Fruit fly (Drosophila melanogaster) whole organism, embryonic: ENCODE results near the gene CG16779.
A peak's percentile ranks its signal among the peaks of the same experiment; 100 is the strongest.

Experiments used
- ATbp ChIP-seq: fragments of 200-800 bp; sonication (Bioruptor generic); optimal IDR thresholded peaks from 2 replicates; lab custom pipeline; 2017; ENCODE audit warnings: missing biosample characterization, mild to moderate bottlenecking, missing genetic modification characterization, missing genetic modification reagents
- Antp ChIP-seq: fragments of 200-800 bp; sonication (Bioruptor generic); optimal IDR thresholded peaks from 3 replicates; lab custom pipeline; 2016; ENCODE audit warnings: missing biosample characterization, missing genetic modification characterization
- C15 ChIP-seq: fragments of 200-800 bp; sonication (Bioruptor generic); IDR thresholded peaks from 3 replicates; pipeline ENCODE4 v1.3.6; 2022; ENCODE audit warnings: missing biosample characterization, missing genetic modification characterization
- CG10321 ChIP-seq: fragments of 200-800 bp; sonication (Bioruptor generic); IDR thresholded peaks from 2 replicates; pipeline ENCODE4 v1.3.6; 2022; ENCODE audit warnings: missing biosample characterization, missing genetic modification characterization
- CG10366 ChIP-seq: fragments of 200-800 bp; sonication (Bioruptor generic); IDR thresholded peaks from 2 replicates; pipeline ENCODE4 v1.3.6; 2022; ENCODE audit warnings: missing biosample characterization, missing genetic modification characterization
- CG10543 ChIP-seq: fragments of 200-800 bp; sonication (Bioruptor generic); optimal IDR thresholded peaks from 3 replicates; lab custom pipeline; 2017; ENCODE audit warnings: missing biosample characterization, mild to moderate bottlenecking, missing genetic modification characterization, moderate library complexity
- CG12071 ChIP-seq: fragments of 200-800 bp; sonication (Bioruptor generic); optimal IDR thresholded peaks from 3 replicates; lab custom pipeline; 2018; ENCODE audit warnings: missing biosample characterization, mild to moderate bottlenecking, missing genetic modification characterization
- CG12155 ChIP-seq: fragments of 200-800 bp; sonication (Bioruptor generic); optimal IDR thresholded peaks from 3 replicates; lab custom pipeline; 2016; ENCODE audit warnings: missing biosample characterization, missing genetic modification characterization
- CG15269 ChIP-seq: fragments of 200-800 bp; sonication (Bioruptor generic); optimal IDR thresholded peaks from 2 replicates; lab custom pipeline; 2018; ENCODE audit warnings: missing biosample characterization, mild to moderate bottlenecking, missing genetic modification characterization, moderate library complexity
- CG15514 ChIP-seq: fragments of 200-800 bp; sonication (Bioruptor generic); optimal IDR thresholded peaks from 3 replicates; lab custom pipeline; 2017; ENCODE audit warnings: missing biosample characterization, missing genetic modification characterization, mild to moderate bottlenecking, moderate library complexity, missing genetic modification reagents
- CG15601 ChIP-seq: fragments of 200-800 bp; sonication (Bioruptor generic); optimal IDR thresholded peaks from 3 replicates; lab custom pipeline; 2019; ENCODE audit warnings: missing biosample characterization, mild to moderate bottlenecking, missing genetic modification characterization, moderate library complexity
- CG2678 ChIP-seq: fragments of 200-800 bp; sonication (Bioruptor generic); optimal IDR thresholded peaks from 3 replicates; lab custom pipeline; 2019; ENCODE audit warnings: missing biosample characterization, mild to moderate bottlenecking, missing genetic modification characterization, moderate library complexity
- CG2875 ChIP-seq: fragments of 200-800 bp; sonication (Bioruptor generic); optimal IDR thresholded peaks from 2 replicates; lab custom pipeline; 2017; ENCODE audit warnings: missing biosample characterization, mild to moderate bottlenecking, missing genetic modification characterization, missing genetic modification reagents
- CG2889 ChIP-seq: fragments of 200-800 bp; sonication (Bioruptor generic); IDR thresholded peaks from 3 replicates; pipeline ENCODE4 v1.3.6; 2022; ENCODE audit warnings: missing biosample characterization, missing genetic modification characterization
- CG32532 ChIP-seq: fragments of 200-800 bp; sonication (Bioruptor generic); IDR thresholded peaks from 2 replicates; pipeline ENCODE4 v1.3.6; 2022; ENCODE audit warnings: missing biosample characterization, missing genetic modification characterization
- CG4404 ChIP-seq: fragments of 200-800 bp; sonication (Bioruptor generic); IDR thresholded peaks from 2 replicates; pipeline ENCODE4 v1.3.6; 2022; ENCODE audit warnings: missing biosample characterization, missing genetic modification characterization
- CG4424 ChIP-seq: fragments of 200-800 bp; sonication (Bioruptor generic); optimal IDR thresholded peaks from 3 replicates; lab custom pipeline; 2016; ENCODE audit warnings: missing biosample characterization, missing genetic modification characterization
- CG6654 ChIP-seq: fragments of 200-800 bp; sonication (Bioruptor generic); optimal IDR thresholded peaks from 2 replicates; lab custom pipeline; 2017; ENCODE audit warnings: missing biosample characterization, mild to moderate bottlenecking, missing genetic modification characterization
- CG8924 ChIP-seq: fragments of 200-800 bp; optimal IDR thresholded peaks from 3 replicates; lab custom pipeline; 2019; ENCODE audit warnings: missing biosample characterization, mild to moderate bottlenecking, missing genetic modification characterization, moderate library complexity
- D ChIP-seq, 2 experiments: fragments of 200-800 bp in 1 of 2; fragments of >200 bp in 1 of 2; sonication (Bioruptor generic) in 1 of 2; optimal IDR thresholded peaks; 2 replicates in 1 of 2; 3 replicates in 1 of 2; lab custom pipeline; 2017; ENCODE audit warnings: mild to moderate bottlenecking in 1 of 2, missing biosample characterization in 1 of 2, missing genetic modification characterization in 1 of 2, missing genetic modification reagents in 1 of 2
- Dbx ChIP-seq: fragments of 200-800 bp; sonication (Bioruptor generic); IDR thresholded peaks from 3 replicates; pipeline ENCODE4 v1.3.6; 2022; ENCODE audit warnings: missing biosample characterization, missing genetic modification characterization
- Drgx ChIP-seq: fragments of 200-800 bp; sonication (Bioruptor generic); IDR thresholded peaks from 2 replicates; pipeline ENCODE4 v1.3.6; 2022; ENCODE audit warnings: missing biosample characterization, missing genetic modification characterization
- Gug ChIP-seq: fragments of 200-800 bp; sonication (Bioruptor generic); IDR thresholded peaks from 4 replicates; pipeline ENCODE4 v1.3.6; 2022; ENCODE audit warnings: missing biosample characterization, missing genetic modification characterization
- HLH54F ChIP-seq: fragments of 200-800 bp; sonication (Bioruptor generic); optimal IDR thresholded peaks from 3 replicates; lab custom pipeline; 2016; ENCODE audit warnings: missing biosample characterization, missing genetic modification characterization
- Mrtf ChIP-seq: fragments of 200-800 bp; sonication (Bioruptor generic); IDR thresholded peaks from 3 replicates; pipeline ENCODE4 v1.3.6; 2022; ENCODE audit warnings: missing biosample characterization, missing genetic modification characterization
- Nf-YB ChIP-seq: fragments of 200-800 bp; sonication (Bioruptor generic); optimal IDR thresholded peaks from 3 replicates; lab custom pipeline; 2019; ENCODE audit warnings: missing biosample characterization, mild to moderate bottlenecking, missing genetic modification characterization, moderate library complexity
- Oaz ChIP-seq: fragments of 200-800 bp; sonication (Bioruptor generic); IDR thresholded peaks from 2 replicates; pipeline ENCODE4 v1.3.6; 2022; ENCODE audit warnings: missing biosample characterization, missing genetic modification characterization
- Oli ChIP-seq: fragments of 200-800 bp; sonication (Bioruptor generic); optimal IDR thresholded peaks from 2 replicates; lab custom pipeline; 2018; ENCODE audit warnings: missing biosample characterization, mild to moderate bottlenecking, missing genetic modification characterization, moderate library complexity
- Scr ChIP-seq: fragments of 200-800 bp; sonication (Bioruptor generic); IDR thresholded peaks from 2 replicates; pipeline ENCODE4 v1.3.6; 2022; ENCODE audit warnings: missing biosample characterization, missing genetic modification characterization; ENCODE audit not compliant: partially characterized antibody
- Sox100B ChIP-seq: fragments of 200-800 bp; sonication (Bioruptor generic); optimal IDR thresholded peaks from 3 replicates; lab custom pipeline; 2018; ENCODE audit warnings: missing biosample characterization, mild to moderate bottlenecking, missing genetic modification characterization
- Sox102F ChIP-seq: fragments of 200-800 bp; sonication (Bioruptor generic); optimal IDR thresholded peaks from 2 replicates; lab custom pipeline; 2018; ENCODE audit warnings: missing biosample characterization, mild to moderate bottlenecking, missing genetic modification characterization, moderate library complexity
- Xrp1 ChIP-seq: fragments of 200-800 bp; sonication (Bioruptor generic); IDR thresholded peaks from 2 replicates; pipeline ENCODE4 v1.3.6; 2022; ENCODE audit warnings: missing biosample characterization, missing genetic modification characterization
- ara ChIP-seq: fragments of 200-800 bp; sonication (Bioruptor generic); IDR thresholded peaks from 2 replicates; pipeline ENCODE4 v1.3.6; 2022; ENCODE audit warnings: missing biosample characterization, missing genetic modification characterization
- cg ChIP-seq: fragments of 200-800 bp; sonication (Bioruptor generic); optimal IDR thresholded peaks from 3 replicates; lab custom pipeline; 2019; ENCODE audit warnings: missing biosample characterization, mild to moderate bottlenecking, missing genetic modification characterization, moderate library complexity
- chinmo ChIP-seq: fragments of 200-800 bp; sonication (Bioruptor generic); IDR thresholded peaks from 4 replicates; pipeline ENCODE4 v1.3.6; 2022; ENCODE audit warnings: missing biosample characterization, missing genetic modification characterization; ENCODE audit not compliant: partially characterized antibody
- kah ChIP-seq: fragments of 200-800 bp; sonication (Bioruptor generic); optimal IDR thresholded peaks from 2 replicates; lab custom pipeline; 2018; ENCODE audit warnings: missing biosample characterization, mild to moderate bottlenecking, missing genetic modification characterization
- lmd ChIP-seq: fragments of 200-800 bp; sonication (Bioruptor generic); IDR thresholded peaks from 2 replicates; pipeline ENCODE4 v1.3.6; 2022; ENCODE audit warnings: missing biosample characterization, missing genetic modification characterization
- lov ChIP-seq, 2 experiments: fragments of 200-800 bp in 1 of 2; fragments of >200 bp in 1 of 2; sonication (Bioruptor generic) in 1 of 2; IDR thresholded peaks in 1 of 2; optimal IDR thresholded peaks in 1 of 2; 2 replicates in 1 of 2; 3 replicates in 1 of 2; pipeline versions ENCODE4 v1.3.6 to Lab custom; 2017 to 2022; ENCODE audit warnings: missing biosample characterization in 1 of 2, missing genetic modification characterization in 1 of 2
- p53 ChIP-seq: fragments of 200-800 bp; sonication (Bioruptor generic); optimal IDR thresholded peaks from 2 replicates; lab custom pipeline; 2016; ENCODE audit warnings: missing biosample characterization, missing genetic modification characterization
- pita ChIP-seq: fragments of 200-800 bp; sonication (Bioruptor generic); optimal IDR thresholded peaks from 2 replicates; lab custom pipeline; 2017; ENCODE audit warnings: missing biosample characterization, mild to moderate bottlenecking, missing genetic modification characterization
- pros ChIP-seq: fragments of 200-800 bp; sonication (Bioruptor generic); optimal IDR thresholded peaks from 3 replicates; lab custom pipeline; 2019; ENCODE audit warnings: missing biosample characterization, mild to moderate bottlenecking, missing genetic modification characterization, moderate library complexity
- pum ChIP-seq: fragments of 200-800 bp; sonication (Bioruptor generic); optimal IDR thresholded peaks from 2 replicates; lab custom pipeline; 2016; ENCODE audit warnings: missing biosample characterization, missing genetic modification characterization
- rib ChIP-seq: fragments of 200-800 bp; sonication (Bioruptor generic); IDR thresholded peaks from 2 replicates; pipeline ENCODE4 v1.3.6; 2022; ENCODE audit warnings: missing biosample characterization, missing genetic modification characterization
- scrt ChIP-seq: fragments of 200-800 bp; sonication (Bioruptor generic); optimal IDR thresholded peaks from 2 replicates; lab custom pipeline; 2018; ENCODE audit warnings: missing biosample characterization, mild to moderate bottlenecking, missing genetic modification characterization, moderate library complexity
- trem ChIP-seq: fragments of 200-800 bp; optimal IDR thresholded peaks from 3 replicates; lab custom pipeline; 2019; ENCODE audit warnings: missing biosample characterization, mild to moderate bottlenecking, missing genetic modification characterization, moderate library complexity
- wdn ChIP-seq: fragments of 200-800 bp; sonication (Bioruptor generic); IDR thresholded peaks from 2 replicates; pipeline ENCODE4 v1.3.6; 2022; ENCODE audit warnings: missing biosample characterization, missing genetic modification characterization
- wor ChIP-seq: fragments of 200-800 bp; sonication (Bioruptor generic); IDR thresholded peaks from 2 replicates; pipeline ENCODE4 v1.3.6; 2022; ENCODE audit warnings: missing biosample characterization, missing genetic modification characterization

Gene CG16779

DNA sequence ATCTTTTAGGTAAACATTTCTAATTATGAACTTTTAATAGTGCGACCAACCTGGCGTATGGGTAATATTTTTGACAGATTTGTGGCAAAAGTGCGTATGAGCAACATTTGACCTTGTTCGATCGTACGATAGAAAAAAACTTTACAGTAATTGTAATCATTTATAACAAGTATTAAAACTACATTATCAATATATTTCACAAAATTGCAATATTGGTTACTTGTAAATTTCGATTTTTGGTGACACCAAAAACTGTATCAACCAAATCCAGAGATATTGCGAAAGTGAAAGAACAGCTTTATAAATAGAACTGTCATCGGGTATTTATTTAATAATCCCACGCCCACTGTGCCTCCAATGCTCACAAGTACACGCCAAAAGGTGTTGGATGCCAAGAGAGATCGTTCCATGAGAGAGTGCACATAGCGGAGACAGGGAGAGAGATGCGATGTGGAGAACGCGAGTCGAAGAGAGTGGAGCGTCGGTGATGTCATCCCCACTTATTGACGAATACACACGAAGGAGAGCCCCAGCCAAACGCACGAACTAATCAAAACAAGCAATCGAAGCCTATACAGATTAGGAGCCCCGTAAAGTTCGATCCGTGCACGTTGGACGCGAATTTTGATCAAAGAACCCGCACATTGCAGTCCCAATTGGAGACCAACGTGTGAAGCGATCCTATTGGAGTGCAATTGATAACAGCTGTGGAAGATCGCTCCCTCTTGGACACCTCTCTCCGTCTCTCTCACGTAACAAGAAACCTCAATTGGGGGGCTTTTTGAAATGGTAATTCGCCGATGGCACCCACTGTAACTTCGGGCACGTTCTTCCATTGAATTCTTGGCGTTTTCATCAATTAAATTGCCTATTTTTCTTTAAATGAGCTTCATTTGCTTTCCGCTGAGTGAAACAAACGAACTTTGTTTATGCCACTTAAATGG lies 40.0 kb upstream of the CG16779 start (continued):
- TF ChIP-seq HLH54F (peak; percentile 95), scrt (GFP tag; lab: Kevin White, UChicago) (peak; percentile 92), Dbx (GFP tag; lab: Robert Waterston, UW) (peak; percentile 82), Sox102F (GFP tag; lab: Kevin White, UChicago) (peak; percentile 96), CG12155 (GFP tag; lab: Kevin White, UChicago) (peak; percentile 93), pum (GFP tag; lab: Kevin White, UChicago) (peak; percentile 91), kah (GFP tag; lab: Kevin White, UChicago) (peak; percentile 90), Oli (tag; lab: Kevin White, UChicago) (peak; percentile 98), ara (GFP tag; lab: Robert Waterston, UW) (peak; percentile 77), CG12071 (peak; percentile 92), CG32532 (GFP tag; lab: Robert Waterston, UW) (peak; percentile 92), CG2889 (GFP tag; lab: Robert Waterston, UW) (peak; percentile 71; the same call in 1 of the 3 replicates), trem (tag; lab: Kevin White, UChicago) (peak; percentile 82), Antp (GFP tag; lab: Kevin White, UChicago) (peak; percentile 87), wor (GFP tag; lab: Robert Waterston, UW) (peak; percentile 90), chinmo (peak; percentile 95), D (optimal IDR thresholded peaks at IDR 0.05; lab: Kevin White, UChicago) (no peak), D (GFP tag; optimal IDR thresholded peaks at IDR 0.05; lab: Kevin White, UChicago) (peak; percentile 98), CG10321 (GFP tag; lab: Robert Waterston, UW) (peak; percentile 43; the same call in 1 of the 2 replicates), Drgx (peak; percentile 91), ATbp (GFP tag; lab: Kevin White, UChicago) (peak; percentile 94), CG15514 (GFP tag; lab: Kevin White, UChicago) (peak; percentile 83), CG4424 (GFP tag; lab: Kevin White, UChicago) (peak; percentile 98), C15 (GFP tag; lab: Robert Waterston, UW) (peak; percentile 71; the same call in 2 of the 3 replicates), Oaz (GFP tag; lab: Robert Waterston, UW) (peak; percentile 75), CG6654 (GFP tag; lab: Kevin White, UChicago) (peak; percentile 90), pita (no peak), Scr (0 out of 2 replicates have a peak, but pooled peaks have one; percentile 22), lov (optimal IDR thresholded peaks at IDR 0.05; lab: Kevin White, UChicago) (no peak), lov (GFP tag; IDR thresholded peaks at IDR 0.05; lab: Robert Waterston, UW) (no peak), CG10543 (GFP tag; lab: Kevin White, UChicago) (peak; percentile 98), CG4404 (GFP tag; lab: Robert Waterston, UW) (peak; percentile 86), Sox100B (GFP tag; lab: Kevin White, UChicago) (peak; percentile 99), CG15269 (peak; percentile 97), wdn (GFP tag; lab: Robert Waterston, UW) (peak; percentile 84), lmd (peak; percentile 94), Mrtf (GFP tag; lab: Robert Waterston, UW) (peak; percentile 83; the same call in 2 of the 3 replicates), CG2875 (GFP tag; lab: Kevin White, UChicago) (peak; percentile 96), Xrp1 (GFP tag; lab: Robert Waterston, UW) (peak; percentile 85), cg (GFP tag; lab: Kevin White, UChicago) (no peak), CG10366 (GFP tag; lab: Robert Waterston, UW) (peak; percentile 80), CG8924 (tag; lab: Kevin White, UChicago) (peak; percentile 98), pros (GFP tag; lab: Kevin White, UChicago) (peak; percentile 99), rib (GFP tag; lab: Robert Waterston, UW) (no peak; the same call in 1 of the 2 replicates), CG15601 (peak; percentile 86), Nf-YB (GFP tag; lab: Kevin White, UChicago) (peak; percentile 86), CG2678 (peak; percentile 99), Gug (GFP tag; lab: Robert Waterston, UW) (peak; percentile 88), p53 (GFP tag; lab: Kevin White, UChicago) (peak; percentile 72)
